Worm (Caenorhabditis elegans): Measurements from ENCODE around the gene set-13.

The set-13 gene

DNA sequence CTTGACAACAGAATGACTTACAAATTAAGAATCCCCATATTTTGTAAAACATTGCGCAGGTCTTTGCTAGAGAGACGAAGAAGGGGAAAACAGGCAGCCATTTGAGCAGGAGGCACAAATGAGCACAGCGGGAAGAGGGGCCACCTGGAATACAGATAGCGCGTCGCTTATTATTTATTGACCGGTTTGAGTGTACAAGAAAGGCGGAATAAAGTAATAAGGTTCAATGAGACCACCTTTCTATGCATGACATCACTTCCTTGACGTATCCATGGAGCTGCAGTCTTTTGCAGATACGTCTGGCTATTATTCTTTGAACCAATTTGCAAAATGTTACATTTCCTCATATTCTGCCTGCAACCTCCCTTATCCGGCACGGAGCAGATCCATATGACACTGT is 41.9 kb upstream of the set-13 start, which contains the start of gene fbxb-111:
Gene fbxb-111 (minus strand): TSS at position 101 of the 400 bp plus-strand sequence.
- no peak for TF ChIP-seq lsy-2 (tag; optimal IDR thresholded peaks at IDR 0.05)
- no peak for TF ChIP-seq ztf-1 (GFP tag; conservative IDR thresholded peaks at IDR 0.05)
- no peak for TF ChIP-seq alr-1 (tag; optimal IDR thresholded peaks at IDR 0.05)
- no peak for TF ChIP-seq skn-1 (tag; optimal IDR thresholded peaks at IDR 0.05)
- no peak for TF ChIP-seq nhr-25 (tag; optimal IDR thresholded peaks at IDR 0.05)
- TF ChIP-seq ama-1 (optimal IDR thresholded peaks at IDR 0.05), result no peak
- no peak for TF ChIP-seq crh-2 (tag; optimal IDR thresholded peaks at IDR 0.05)
- no peak for TF ChIP-seq R02D3.7 (tag; optimal IDR thresholded peaks at IDR 0.05)
- no peak for TF ChIP-seq blmp-1 (tag; optimal IDR thresholded peaks at IDR 0.05; ENCODE audit: insufficient read depth)
- TF ChIP-seq nhr-12 (tag; optimal IDR thresholded peaks at IDR 0.05), result no peak
- TF ChIP-seq Y55F3AM.14 (GFP tag; optimal IDR thresholded peaks at IDR 0.05), result no peak
- TF ChIP-seq nhr-237 (tag; optimal IDR thresholded peaks at IDR 0.05), result no peak
- TF ChIP-seq gmeb-1 (tag; optimal IDR thresholded peaks at IDR 0.05), result no peak
- TF ChIP-seq unc-39 (tag; optimal IDR thresholded peaks at IDR 0.05), result no peak

DNA sequence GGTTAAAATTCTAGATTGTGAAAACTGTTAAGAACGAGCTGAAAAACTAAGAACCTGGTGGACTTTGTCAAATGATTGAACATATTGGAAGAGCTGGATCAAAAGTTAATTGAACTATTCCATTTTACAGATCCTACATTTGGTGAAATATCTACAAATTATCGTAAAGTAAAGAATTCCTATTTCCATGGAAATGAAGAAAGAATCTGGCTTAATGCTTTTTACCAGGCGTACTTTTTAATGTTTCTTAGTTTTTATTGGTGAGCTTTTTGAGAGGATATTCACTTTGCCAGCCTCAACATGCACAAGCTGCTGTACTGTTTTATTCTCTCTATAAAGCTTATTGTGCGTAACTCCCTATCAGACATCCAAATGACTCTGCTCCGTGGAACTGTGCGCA is 38.9 kb upstream of the set-13 start, which contains the start of gene F08D12.4:
Gene F08D12.4 (plus strand): TSS at position 301 of the 400 bp plus-strand sequence.
- TF ChIP-seq gmeb-1 (tag; optimal IDR thresholded peaks at IDR 0.05) (no peak), lin-13 (GFP tag; optimal IDR thresholded peaks at IDR 0.05) (no peak), unc-62 (GFP tag; optimal IDR thresholded peaks at IDR 0.05) (no peak)

DNA sequence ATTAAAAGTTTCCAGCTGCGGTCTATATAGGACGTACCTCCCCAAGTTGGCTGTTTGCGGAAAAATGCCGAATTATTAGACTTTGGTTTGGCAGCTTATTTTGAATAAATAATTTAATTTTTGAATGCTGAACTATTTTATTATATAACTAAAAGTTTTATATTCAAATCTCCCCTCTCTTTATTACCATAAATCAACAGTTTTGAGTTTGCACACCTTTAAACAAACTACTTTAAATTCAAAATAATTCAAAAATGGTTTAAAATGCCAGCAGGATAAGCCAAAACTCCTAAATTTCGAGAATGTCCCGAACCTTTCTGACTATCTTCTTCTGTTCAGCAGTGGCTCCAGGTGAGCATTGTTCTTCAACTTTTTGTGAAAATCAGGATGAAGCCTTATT is 37.5 kb upstream of the set-13 start, which contains the start of gene F08D12.3:
Gene F08D12.3 (plus strand): TSS at position 301 of the 400 bp plus-strand sequence.
- TF ChIP-seq sma-9 (GFP tag; optimal IDR thresholded peaks at IDR 0.05) (no peak), sma-9 (tag; optimal IDR thresholded peaks at IDR 0.05) (no peak), alr-1 (tag; optimal IDR thresholded peaks at IDR 0.05) (no peak), lin-39 (tag; optimal IDR thresholded peaks at IDR 0.05) (no peak), unc-62 (GFP tag; optimal IDR thresholded peaks at IDR 0.05) (no peak), C34F6.9 (tag; optimal IDR thresholded peaks at IDR 0.05) (no peak), nhr-237 (tag; optimal IDR thresholded peaks at IDR 0.05) (no peak), nhr-11 (tag; optimal IDR thresholded peaks at IDR 0.05) (no peak), elt-1 (tag; optimal IDR thresholded peaks at IDR 0.05) (no peak), fos-1 (tag; optimal IDR thresholded peaks at IDR 0.05) (no peak), aly-2 (tag; optimal IDR thresholded peaks at IDR 0.05) (no peak), unc-55 (GFP tag; optimal IDR thresholded peaks at IDR 0.05) (no peak), skn-1 (tag; optimal IDR thresholded peaks at IDR 0.05) (no peak), lsy-2 (tag; optimal IDR thresholded peaks at IDR 0.05) (no peak), snpc-4 (tag; optimal IDR thresholded peaks at IDR 0.05) (no peak), peb-1 (tag; optimal IDR thresholded peaks at IDR 0.05) (no peak)

DNA sequence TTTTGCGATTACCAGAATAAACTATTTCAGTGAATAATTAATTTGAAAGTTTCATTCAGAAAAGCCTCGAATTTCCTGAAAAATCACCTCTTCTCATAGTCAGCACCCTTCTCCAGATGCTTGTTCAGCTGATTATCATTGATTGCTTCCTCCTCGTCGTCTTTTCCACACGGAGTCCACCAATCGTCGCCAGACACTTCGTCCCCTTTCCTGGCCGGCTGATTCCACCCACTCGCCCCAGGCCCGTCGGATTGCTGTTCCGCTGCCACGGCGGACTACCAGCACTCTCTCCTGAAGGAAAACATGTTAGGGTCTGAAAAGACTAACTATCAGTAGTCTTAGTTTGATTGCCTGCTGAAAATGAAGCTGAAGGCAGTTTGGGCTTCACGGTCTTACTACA is 36.0 kb upstream of the set-13 start:
- TF ChIP-seq ztf-11 (tag; optimal IDR thresholded peaks at IDR 0.05), result no peak
- no peak for TF ChIP-seq nhr-129 (tag; optimal IDR thresholded peaks at IDR 0.05)
- TF ChIP-seq ztf-1 (GFP tag; conservative IDR thresholded peaks at IDR 0.05), result no peak
- TF ChIP-seq gmeb-1 (tag; optimal IDR thresholded peaks at IDR 0.05), result no peak

DNA sequence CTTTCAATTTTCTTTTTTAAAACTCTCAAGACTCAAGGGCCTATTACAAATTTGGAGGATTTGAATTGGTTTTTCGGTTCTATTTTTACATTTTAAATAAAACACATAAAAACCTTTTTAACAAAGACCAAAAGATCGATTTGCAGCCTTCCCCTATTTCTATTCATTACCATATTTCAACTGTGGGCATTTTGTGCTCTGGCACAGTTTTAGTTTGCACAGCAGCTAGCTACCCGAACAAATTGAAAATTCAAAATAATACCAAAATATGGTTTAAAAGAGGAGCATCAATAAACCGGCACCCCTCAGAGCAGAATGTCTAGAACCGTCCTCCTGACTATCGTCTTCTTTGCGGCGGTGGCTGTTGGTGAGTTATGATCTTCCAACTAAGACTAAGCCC is 35.4 kb upstream of the set-13 start, which contains the start of gene F08D12.2:
Gene F08D12.2 (plus strand): TSS at position 301 of the 400 bp plus-strand sequence.
- TF ChIP-seq sma-9 (GFP tag; optimal IDR thresholded peaks at IDR 0.05) (no peak), sma-9 (tag; optimal IDR thresholded peaks at IDR 0.05) (no peak), nhr-23 (tag; optimal IDR thresholded peaks at IDR 0.05) (no peak), egl-27 (tag; optimal IDR thresholded peaks at IDR 0.05) (no peak), unc-62 (GFP tag; optimal IDR thresholded peaks at IDR 0.05) (no peak)

DNA sequence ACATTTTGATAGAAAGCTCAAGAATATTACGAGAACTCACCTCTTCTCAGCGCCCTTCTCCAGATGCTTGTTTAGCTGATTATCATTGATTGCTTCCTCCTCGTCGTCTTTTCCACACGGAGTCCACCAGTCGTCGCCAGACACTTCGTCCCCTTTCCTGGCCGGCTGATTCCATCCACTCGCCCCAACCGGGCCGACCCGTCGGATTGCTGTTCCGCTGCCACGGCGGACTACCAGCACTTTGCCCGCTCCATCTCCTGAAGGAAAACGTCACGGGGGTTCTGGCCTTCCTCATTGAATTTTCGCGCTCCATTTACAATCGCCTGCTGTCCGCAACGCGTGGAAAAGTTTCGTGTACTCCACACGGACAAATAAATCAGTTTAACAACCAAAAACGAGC is 33.4 kb upstream of the set-13 start:
- TF ChIP-seq skn-1 (tag; optimal IDR thresholded peaks at IDR 0.05), result no peak
- no peak for TF ChIP-seq sem-4 (tag; optimal IDR thresholded peaks at IDR 0.05)

DNA sequence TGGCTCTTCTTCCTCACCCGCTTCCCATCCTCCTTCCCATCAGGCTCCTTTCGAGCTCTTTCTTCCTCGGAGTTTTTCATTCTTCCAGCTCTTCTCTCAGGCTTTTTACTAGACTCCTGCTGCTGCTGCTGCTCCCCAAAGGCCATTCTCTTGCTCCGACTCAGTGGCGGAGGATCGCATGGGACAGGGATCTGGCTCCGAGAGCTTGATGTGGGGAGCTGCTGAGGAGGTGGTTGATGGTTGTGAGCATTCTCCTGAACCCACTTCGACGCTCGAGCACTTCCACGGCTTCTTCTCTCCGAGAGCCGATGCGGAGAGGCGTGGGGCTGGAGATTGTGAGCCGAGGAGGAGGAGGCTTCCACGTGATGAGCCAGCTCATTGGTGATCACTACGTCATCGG is 31.0 kb upstream of the set-13 start:
- no peak for TF ChIP-seq elt-3 (tag; optimal IDR thresholded peaks at IDR 0.05)
- no peak for TF ChIP-seq blmp-1 (tag; optimal IDR thresholded peaks at IDR 0.05; ENCODE audit: insufficient read depth)
- no peak for TF ChIP-seq ZK546.5 (tag; optimal IDR thresholded peaks at IDR 0.05)
- TF ChIP-seq nhr-10 (tag; optimal IDR thresholded peaks at IDR 0.05), result no peak
- no peak for TF ChIP-seq nhr-23 (tag; optimal IDR thresholded peaks at IDR 0.05)
- no peak for TF ChIP-seq ceh-16 (tag; optimal IDR thresholded peaks at IDR 0.05)
- TF ChIP-seq ztf-1 (GFP tag; conservative IDR thresholded peaks at IDR 0.05), result no peak
- TF ChIP-seq sma-9 (GFP tag; optimal IDR thresholded peaks at IDR 0.05), result no peak
- TF ChIP-seq sma-9 (tag; optimal IDR thresholded peaks at IDR 0.05), result no peak
- TF ChIP-seq gmeb-1 (tag; optimal IDR thresholded peaks at IDR 0.05), result no peak
- no peak for TF ChIP-seq unc-39 (tag; optimal IDR thresholded peaks at IDR 0.05)
- TF ChIP-seq snpc-4 (tag; optimal IDR thresholded peaks at IDR 0.05), result no peak
- no peak for TF ChIP-seq unc-55 (GFP tag; optimal IDR thresholded peaks at IDR 0.05)
- TF ChIP-seq lin-39 (tag; optimal IDR thresholded peaks at IDR 0.05), result no peak
- no peak for TF ChIP-seq lsy-2 (tag; optimal IDR thresholded peaks at IDR 0.05)
